Fruit fly (Drosophila melanogaster): ENCODE data around the gene Usp5.

- no peak for TF ChIP-seq CG5204 (GFP tag; optimal IDR thresholded peaks at IDR 0.05)
- TF ChIP-seq CG33017 (tag; optimal IDR thresholded peaks at IDR 0.05): no peak
- TF ChIP-seq Clk (GFP tag; optimal IDR thresholded peaks at IDR 0.05): no peak
- no peak for TF ChIP-seq Crg-1 (GFP tag; optimal IDR thresholded peaks at IDR 0.05)
Measured at dm6 chr3L:3109417-3110090, 38.6 kb downstream of the Usp5 start.
